Worm (Caenorhabditis elegans) whole organism, young adult: ENCODE measurements around the gene dss-1.

Experiments used
- ceh-58 ChIP-seq: fragments of 200-800 bp; sonication (Bioruptor generic); IDR thresholded peaks from 2 replicates; pipeline ENCODE4 v1.3.6; 2022; ENCODE audit warnings: missing genetic modification characterization, missing compliant biosample characterization
- him-1 ChIP-seq: sonication (generic microtip); optimal IDR thresholded peaks from 2 replicates; lab custom pipeline; 2016; ENCODE audit warnings: missing genotype, missing genetic modification reagents, missing genetic modification characterization, missing compliant biosample characterization

DNA sequence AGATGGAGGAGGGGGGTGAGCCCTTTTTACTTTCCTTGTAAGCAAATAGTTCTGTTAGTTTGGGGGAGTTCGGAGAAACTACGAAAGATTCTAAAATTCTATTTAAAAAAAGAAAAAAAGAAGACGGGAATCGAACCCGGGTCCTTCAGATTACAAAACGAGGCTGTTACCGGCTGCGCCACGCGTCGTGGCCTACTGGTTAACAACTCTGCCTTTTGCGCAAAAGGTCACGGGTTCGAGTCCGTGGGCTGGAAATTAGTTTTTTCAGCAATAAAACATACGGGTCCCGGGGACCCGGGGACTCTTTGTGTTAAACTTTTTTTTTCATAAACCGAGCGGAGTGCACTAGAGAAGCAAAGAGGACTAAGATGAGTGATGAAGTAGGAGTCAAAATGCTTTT, 35.1 kb upstream of the dss-1 start:
- TF ChIP-seq ceh-58 (GFP tag; lab: Robert Waterston, UW): no peak
- no peak for TF ChIP-seq him-1 (tag; lab: Kevin White, UChicago)
